Worm (Caenorhabditis elegans): ENCODE data around the gene srw-129.

- TF ChIP-seq nhr-237 (tag; optimal IDR thresholded peaks at IDR 0.05), result no peak
- TF ChIP-seq efl-3 (GFP tag; optimal IDR thresholded peaks at IDR 0.05), result no peak
- no peak for TF ChIP-seq egl-27 (tag; optimal IDR thresholded peaks at IDR 0.05)
- no peak for TF ChIP-seq pqm-1 (tag; optimal IDR thresholded peaks at IDR 0.05)
- TF ChIP-seq jun-1 (tag; optimal IDR thresholded peaks at IDR 0.05), result no peak
- no peak for TF ChIP-seq ceh-82 (tag; optimal IDR thresholded peaks at IDR 0.05)
- no peak for TF ChIP-seq nhr-11 (tag; optimal IDR thresholded peaks at IDR 0.05)
- TF ChIP-seq C04F5.9 (tag; optimal IDR thresholded peaks at IDR 0.05), result no peak
- TF ChIP-seq ces-1 (GFP tag; optimal IDR thresholded peaks at IDR 0.05), result no peak
- no peak for TF ChIP-seq lin-39 (tag; optimal IDR thresholded peaks at IDR 0.05)
- TF ChIP-seq lin-14 (GFP tag; optimal IDR thresholded peaks at IDR 0.05), result no peak
- no peak for TF ChIP-seq grh-1 (GFP tag; IDR thresholded peaks at IDR 0.05)
- TF ChIP-seq elt-2 (tag; optimal IDR thresholded peaks at IDR 0.05), result no peak
Observed at ce11 chrV:2931252-2931651, 40.5 kb upstream of the srw-129 start, which contains the start of gene C31B8.1.
